Worm (Caenorhabditis elegans): ENCODE measurements around the gene F10E9.4.

The F10E9.4 gene

ce11 chrIII:8308238-8308637 is at the start of gene F10E9.4:
Gene F10E9.4 (plus strand): TSS chrIII:8308538.
- TF ChIP-seq ets-7 (tag; optimal IDR thresholded peaks at IDR 0.05) (no peak), B0310.2 (tag; optimal IDR thresholded peaks at IDR 0.05) (no peak)

ce11 chrIII:8262599-8262998 is 45.7 kb upstream of the F10E9.4 start:
- TF ChIP-seq tbx-37 (GFP tag; conservative IDR thresholded peaks at IDR 0.05), result no peak
- no peak for TF ChIP-seq hmg-4 (GFP tag; optimal IDR thresholded peaks at IDR 0.05)
- no peak for TF ChIP-seq sea-1 (GFP tag; conservative IDR thresholded peaks at IDR 0.05)
- TF ChIP-seq ceh-13 (GFP tag; optimal IDR thresholded peaks at IDR 0.05), result no peak
- no peak for TF ChIP-seq aly-1 (tag; optimal IDR thresholded peaks at IDR 0.05)
- TF ChIP-seq ets-7 (tag; optimal IDR thresholded peaks at IDR 0.05), result no peak

ce11 chrIII:8263377-8263776 is 45.0 kb upstream of the F10E9.4 start, which contains the start of gene col-91:
Gene col-91 (minus strand): TSS chrIII:8263664.
- TF ChIP-seq scrt-1 (GFP tag; IDR thresholded peaks at IDR 0.05), result no peak
- no peak for TF ChIP-seq tbx-11 (GFP tag; IDR thresholded peaks at IDR 0.05)
- no peak for TF ChIP-seq ama-1 (optimal IDR thresholded peaks at IDR 0.05)
- TF ChIP-seq F13C5.2 (tag; optimal IDR thresholded peaks at IDR 0.05), result no peak
- TF ChIP-seq tra-4 (tag; optimal IDR thresholded peaks at IDR 0.05), result no peak
- TF ChIP-seq tbx-37 (GFP tag; conservative IDR thresholded peaks at IDR 0.05), result no peak
- TF ChIP-seq pes-1 (GFP tag; IDR thresholded peaks at IDR 0.05), result no peak
- TF ChIP-seq hmg-4 (GFP tag; optimal IDR thresholded peaks at IDR 0.05), result no peak
- TF ChIP-seq ceh-13 (GFP tag; optimal IDR thresholded peaks at IDR 0.05), result no peak
- no peak for TF ChIP-seq ets-7 (tag; optimal IDR thresholded peaks at IDR 0.05)
- TF ChIP-seq aly-1 (tag; optimal IDR thresholded peaks at IDR 0.05), result no peak
- no peak for TF ChIP-seq hmbx-1 (tag; optimal IDR thresholded peaks at IDR 0.05)
- TF ChIP-seq B0310.2 (tag; optimal IDR thresholded peaks at IDR 0.05), result no peak
- no peak for TF ChIP-seq ceh-36 (tag; optimal IDR thresholded peaks at IDR 0.05)
- TF ChIP-seq hnd-1 (tag; optimal IDR thresholded peaks at IDR 0.05), result no peak
- TF ChIP-seq sea-1 (GFP tag; conservative IDR thresholded peaks at IDR 0.05), result no peak
- TF ChIP-seq flt-1 (GFP tag; IDR thresholded peaks at IDR 0.05), result no peak

- no peak for TF ChIP-seq F13C5.2 (tag; optimal IDR thresholded peaks at IDR 0.05)
- TF ChIP-seq tra-4 (tag; optimal IDR thresholded peaks at IDR 0.05), result no peak
- TF ChIP-seq aly-1 (tag; optimal IDR thresholded peaks at IDR 0.05), result no peak
- no peak for TF ChIP-seq scrt-1 (GFP tag; IDR thresholded peaks at IDR 0.05)
- no peak for TF ChIP-seq ceh-13 (GFP tag; optimal IDR thresholded peaks at IDR 0.05)
- TF ChIP-seq ama-1 (optimal IDR thresholded peaks at IDR 0.05), result no peak
Measured at ce11 chrIII:8265753-8266152, 42.6 kb upstream of the F10E9.4 start, which contains the start of gene mrps-9. Gene mrps-9 (plus strand): TSS chrIII:8266062.

ce11 chrIII:8268296-8268695 is 40.0 kb upstream of the F10E9.4 start, which contains the start of the genes F09G8.7 and crn-7:
Gene F09G8.7 (minus strand): TSS chrIII:8268355.
Gene crn-7 (plus strand): TSS chrIII:8268531.
- TF ChIP-seq flt-1 (GFP tag; IDR thresholded peaks at IDR 0.05), result no peak
- no peak for TF ChIP-seq tra-4 (tag; optimal IDR thresholded peaks at IDR 0.05)
- TF ChIP-seq ets-7 (tag; optimal IDR thresholded peaks at IDR 0.05), result no peak
- TF ChIP-seq scrt-1 (GFP tag; IDR thresholded peaks at IDR 0.05), result no peak
- no peak for TF ChIP-seq aly-1 (tag; optimal IDR thresholded peaks at IDR 0.05)
- TF ChIP-seq hmg-4 (GFP tag; optimal IDR thresholded peaks at IDR 0.05), result no peak
- TF ChIP-seq tbx-37 (GFP tag; conservative IDR thresholded peaks at IDR 0.05), result no peak
- no peak for TF ChIP-seq hmbx-1 (tag; optimal IDR thresholded peaks at IDR 0.05)
- no peak for TF ChIP-seq hnd-1 (tag; optimal IDR thresholded peaks at IDR 0.05)
- TF ChIP-seq tbx-11 (GFP tag; IDR thresholded peaks at IDR 0.05), result no peak
- TF ChIP-seq sea-1 (GFP tag; conservative IDR thresholded peaks at IDR 0.05), result no peak
- no peak for TF ChIP-seq F13C5.2 (tag; optimal IDR thresholded peaks at IDR 0.05)
- TF ChIP-seq pes-1 (GFP tag; IDR thresholded peaks at IDR 0.05), result no peak
- TF ChIP-seq ceh-13 (GFP tag; optimal IDR thresholded peaks at IDR 0.05), result no peak
- no peak for TF ChIP-seq ama-1 (optimal IDR thresholded peaks at IDR 0.05)

- TF ChIP-seq flt-1 (GFP tag; IDR thresholded peaks at IDR 0.05), result no peak
- no peak for TF ChIP-seq hmbx-1 (tag; optimal IDR thresholded peaks at IDR 0.05)
- TF ChIP-seq ama-1 (optimal IDR thresholded peaks at IDR 0.05), result no peak
- no peak for TF ChIP-seq hmg-4 (GFP tag; optimal IDR thresholded peaks at IDR 0.05)
- no peak for TF ChIP-seq ceh-13 (GFP tag; optimal IDR thresholded peaks at IDR 0.05)
- no peak for TF ChIP-seq tbx-37 (GFP tag; conservative IDR thresholded peaks at IDR 0.05)
- TF ChIP-seq F13C5.2 (tag; optimal IDR thresholded peaks at IDR 0.05), result no peak
- no peak for TF ChIP-seq B0310.2 (tag; optimal IDR thresholded peaks at IDR 0.05)
- no peak for TF ChIP-seq pes-1 (GFP tag; IDR thresholded peaks at IDR 0.05)
- TF ChIP-seq sea-1 (GFP tag; conservative IDR thresholded peaks at IDR 0.05), result no peak
- TF ChIP-seq scrt-1 (GFP tag; IDR thresholded peaks at IDR 0.05), result no peak
- no peak for TF ChIP-seq aly-1 (tag; optimal IDR thresholded peaks at IDR 0.05)
- no peak for TF ChIP-seq tbx-11 (GFP tag; IDR thresholded peaks at IDR 0.05)
- TF ChIP-seq ceh-36 (tag; optimal IDR thresholded peaks at IDR 0.05), result no peak
- no peak for TF ChIP-seq hnd-1 (tag; optimal IDR thresholded peaks at IDR 0.05)
- no peak for TF ChIP-seq tra-4 (tag; optimal IDR thresholded peaks at IDR 0.05)
Measured at ce11 chrIII:8271676-8272225, 36.6 kb upstream of the F10E9.4 start, which contains the start of the genes mps-4 and F09G8.10. Gene mps-4 (minus strand): TSS chrIII:8271776. Gene F09G8.10 (minus strand): TSS chrIII:8272175.

ce11 chrIII:8275871-8276270 is 32.5 kb upstream of the F10E9.4 start, which contains the start of gene clec-160:
Gene clec-160 (minus strand): TSS chrIII:8275971.
- TF ChIP-seq sea-1 (GFP tag; conservative IDR thresholded peaks at IDR 0.05) (no peak), ama-1 (optimal IDR thresholded peaks at IDR 0.05) (no peak), flt-1 (GFP tag; IDR thresholded peaks at IDR 0.05) (no peak), pes-1 (GFP tag; IDR thresholded peaks at IDR 0.05) (no peak), B0310.2 (tag; optimal IDR thresholded peaks at IDR 0.05) (no peak), aly-1 (tag; optimal IDR thresholded peaks at IDR 0.05) (no peak), scrt-1 (GFP tag; IDR thresholded peaks at IDR 0.05) (no peak), tbx-37 (GFP tag; conservative IDR thresholded peaks at IDR 0.05) (no peak)

ce11 chrIII:8278801-8279200 is 29.5 kb upstream of the F10E9.4 start, which contains the start of gene mig-10:
Gene mig-10 (plus strand): TSS chrIII:8279101.
- TF ChIP-seq tra-4 (tag; optimal IDR thresholded peaks at IDR 0.05) (no peak), F13C5.2 (tag; optimal IDR thresholded peaks at IDR 0.05) (no peak), hmg-4 (GFP tag; optimal IDR thresholded peaks at IDR 0.05) (no peak), ceh-36 (tag; optimal IDR thresholded peaks at IDR 0.05) (no peak), hmbx-1 (tag; optimal IDR thresholded peaks at IDR 0.05) (no peak), sea-1 (GFP tag; conservative IDR thresholded peaks at IDR 0.05) (no peak), ceh-13 (GFP tag; optimal IDR thresholded peaks at IDR 0.05) (no peak), tbx-11 (GFP tag; IDR thresholded peaks at IDR 0.05) (no peak), pes-1 (GFP tag; IDR thresholded peaks at IDR 0.05) (no peak), scrt-1 (GFP tag; IDR thresholded peaks at IDR 0.05) (no peak), flt-1 (GFP tag; IDR thresholded peaks at IDR 0.05) (no peak), ets-7 (tag; optimal IDR thresholded peaks at IDR 0.05) (no peak), aly-1 (tag; optimal IDR thresholded peaks at IDR 0.05) (no peak)

Measured in whole organism, early embryonic.